Worm (Caenorhabditis elegans): ENCODE data around the gene W06G6.11.

The W06G6.11 gene

DNA sequence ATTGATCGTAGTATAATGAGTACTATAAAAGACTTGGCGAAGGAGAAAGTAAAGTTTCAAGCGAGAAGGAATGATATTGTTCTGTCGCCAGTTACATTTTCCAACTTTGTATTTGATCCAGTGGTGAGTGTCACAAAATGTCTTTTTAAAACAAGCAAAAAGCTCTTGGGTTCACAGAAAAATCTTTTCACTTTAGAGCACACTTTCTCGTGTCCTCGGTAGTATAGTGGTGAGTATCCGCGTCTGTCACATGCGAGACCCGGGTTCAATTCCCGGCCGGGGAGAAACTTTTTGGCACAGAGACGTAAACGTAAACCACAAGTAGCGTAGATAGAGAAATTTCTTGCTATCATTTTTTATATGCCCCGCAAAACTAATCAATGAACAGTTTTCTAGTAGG is 8.7 kb downstream of the W06G6.11 start (continued):
- TF ChIP-seq egrh-3 (GFP tag; IDR thresholded peaks at IDR 0.05) (no peak), ccch-3 (GFP tag; optimal IDR thresholded peaks at IDR 0.05) (no peak), pbrm-1 (GFP tag; IDR thresholded peaks at IDR 0.05) (0 out of 2 replicates have a peak, but pooled peaks have one; percentile 53), ZK185.1 (tag; optimal IDR thresholded peaks at IDR 0.05; ENCODE audit: poor library complexity, severe bottlenecking) (peak; percentile 57), madf-8 (GFP tag; conservative IDR thresholded peaks at IDR 0.05) (no peak), K11D2.4 (GFP tag; IDR thresholded peaks at IDR 0.05) (no peak), aptf-3 (GFP tag; IDR thresholded peaks at IDR 0.05) (no peak), akir-1 (GFP tag; optimal IDR thresholded peaks at IDR 0.05) (no peak), lsl-1 (GFP tag; optimal IDR thresholded peaks at IDR 0.05) (no peak), bed-2 (GFP tag; IDR thresholded peaks at IDR 0.05) (no peak), madf-6 (GFP tag; IDR thresholded peaks at IDR 0.05) (peak; percentile 45; the same call in 1 of the 2 replicates), nhr-90 (tag; optimal IDR thresholded peaks at IDR 0.05) (peak; percentile 64), madf-10 (tag; optimal IDR thresholded peaks at IDR 0.05) (peak; percentile 8), ceh-40 (GFP tag; IDR thresholded peaks at IDR 0.05) (no peak), C06A6.2 (GFP tag; conservative IDR thresholded peaks at IDR 0.05) (no peak), B0336.3 (GFP tag; IDR thresholded peaks at IDR 0.05) (no peak), somi-1 (GFP tag; optimal IDR thresholded peaks at IDR 0.05) (no peak), unc-62 (GFP tag; optimal IDR thresholded peaks at IDR 0.05) (no peak), lin-35 (GFP tag; optimal IDR thresholded peaks at IDR 0.05) (no peak), lir-1 (GFP tag; conservative IDR thresholded peaks at IDR 0.05) (no peak), F57C9.4 (tag; optimal IDR thresholded peaks at IDR 0.05) (no peak), ztf-26 (tag; optimal IDR thresholded peaks at IDR 0.05) (no peak), attf-6 (GFP tag; IDR thresholded peaks at IDR 0.05) (peak; percentile 83), rpc-1 (optimal IDR thresholded peaks at IDR 0.05) (peak; percentile 70), rpc-1 (tag; optimal IDR thresholded peaks at IDR 0.05) (peak; percentile 85), dox-1 (GFP tag; IDR thresholded peaks at IDR 0.05) (peak; percentile 72), B0035.1 (tag; optimal IDR thresholded peaks at IDR 0.05) (no peak), F39B2.1 (GFP tag; IDR thresholded peaks at IDR 0.05) (no peak), tbx-9 (tag; optimal IDR thresholded peaks at IDR 0.05; ENCODE audit: borderline replicate concordance) (no peak), efl-1 (GFP tag; optimal IDR thresholded peaks at IDR 0.05) (no peak), Y53F4B.3 (GFP tag; IDR thresholded peaks at IDR 0.05) (no peak), F33H1.4 (GFP tag; IDR thresholded peaks at IDR 0.05) (no peak), zim-3 (tag; optimal IDR thresholded peaks at IDR 0.05) (no peak), ekl-4 (GFP tag; IDR thresholded peaks at IDR 0.05) (no peak), ceh-27 (GFP tag; optimal IDR thresholded peaks at IDR 0.05) (no peak), ets-4 (GFP tag; optimal IDR thresholded peaks at IDR 0.05) (no peak), dpl-1 (GFP tag; optimal IDR thresholded peaks at IDR 0.05) (no peak), nfya-1 (tag; optimal IDR thresholded peaks at IDR 0.05; ENCODE audit: borderline replicate concordance, insufficient read depth) (no peak), snpc-4 (GFP tag; optimal IDR thresholded peaks at IDR 0.05) (peak; percentile 63), snpc-4 (tag; optimal IDR thresholded peaks at IDR 0.05) (peak in 2 of 4 experiments; percentile 18 to 83), cebp-2 (GFP tag; IDR thresholded peaks at IDR 0.05) (0 out of 2 replicates have a peak, but pooled peaks have one; percentile 77), lsy-27 (tag; optimal IDR thresholded peaks at IDR 0.05; ENCODE audit: borderline replicate concordance, insufficient read depth) (no peak), nhr-120 (GFP tag; IDR thresholded peaks at IDR 0.05) (no peak)
